Worm (Caenorhabditis elegans) whole organism, L1 larva: ENCODE data around the gene nspd-7.

Source experiments
- C34B4.2 ChIP-seq: sonication (generic microtip); optimal IDR thresholded peaks from 2 replicates; lab custom pipeline; 2017; ENCODE audit warnings: mild to moderate bottlenecking, missing genetic modification characterization, missing compliant biosample characterization
- aha-1 ChIP-seq: fragments of 150-350 bp; optimal IDR thresholded peaks from 2 replicates; lab custom pipeline; 2014; ENCODE audit warnings: missing biosample characterization, missing genetic modification characterization
- ama-1 ChIP-seq: fragments of 150-350 bp; optimal IDR thresholded peaks from 2 replicates; lab custom pipeline; 2014
- blmp-1 ChIP-seq: fragments of 150-350 bp; optimal IDR thresholded peaks from 2 replicates; lab custom pipeline; 2014; ENCODE audit warnings: missing biosample characterization, missing genetic modification characterization
- ceh-8 ChIP-seq: fragments of 200-800 bp; sonication (Bioruptor generic); optimal IDR thresholded peaks from 2 replicates; lab custom pipeline; 2018; ENCODE audit warnings: mild to moderate bottlenecking, missing genetic modification characterization, moderate library complexity, missing compliant biosample characterization
- ceh-82 ChIP-seq, 3 experiments: fragments of 150-350 bp in 1 of 3; sonication (generic microtip) in 2 of 3; optimal IDR thresholded peaks; 2 replicates each; lab custom pipeline; 2014 to 2017; ENCODE audit warnings: missing biosample characterization in 3 of 3, missing genetic modification characterization in 3 of 3
- efl-3 ChIP-seq: fragments of 200-800 bp; sonication (Bioruptor generic); optimal IDR thresholded peaks from 2 replicates; lab custom pipeline; 2018; ENCODE audit warnings: mild to moderate bottlenecking, missing genetic modification characterization, missing compliant biosample characterization
- egl-13 ChIP-seq: sonication (generic microtip); optimal IDR thresholded peaks from 2 replicates; lab custom pipeline; 2016; ENCODE audit warnings: missing genotype, missing genetic modification reagents, missing genetic modification characterization, missing compliant biosample characterization
- egl-27 ChIP-seq, 2 experiments: fragments of 150-350 bp in 1 of 2; sonication (generic microtip); optimal IDR thresholded peaks; 3 replicates each; lab custom pipeline; 2017 to 2018; ENCODE audit warnings: missing biosample characterization in 2 of 2, missing genetic modification characterization in 2 of 2, missing genetic modification reagents in 2 of 2
- elt-2 ChIP-seq: sonication (generic microtip); optimal IDR thresholded peaks from 2 replicates; lab custom pipeline; 2016; ENCODE audit warnings: missing genetic modification characterization, mild to moderate bottlenecking, inconsistent platforms, missing compliant biosample characterization, missing genetic modification reagents
- elt-3 ChIP-seq, 6 experiments: fragments of 150-350 bp in 1 of 6; sonication (generic microtip); optimal IDR thresholded peaks; 2 replicates each; lab custom pipeline; 2017 to 2018; ENCODE audit warnings: missing biosample characterization in 6 of 6, missing genetic modification characterization in 6 of 6, inconsistent platforms in 1 of 6
- ets-5 ChIP-seq: fragments of 200-800 bp; sonication (Bioruptor generic); IDR thresholded peaks from 2 replicates; pipeline ENCODE4 v1.3.6; 2022; ENCODE audit warnings: missing genetic modification characterization, missing compliant biosample characterization
- fkh-4 ChIP-seq: sonication (generic microtip); optimal IDR thresholded peaks from 2 replicates; lab custom pipeline; 2016; ENCODE audit warnings: missing compliant biosample characterization, missing genetic modification characterization, borderline replicate concordance
- hlh-17 ChIP-seq: fragments of 200-800 bp; sonication (Bioruptor generic); optimal IDR thresholded peaks from 2 replicates; lab custom pipeline; 2018; ENCODE audit warnings: missing genetic modification characterization, mild to moderate bottlenecking, missing compliant biosample characterization, moderate library complexity, borderline replicate concordance
- hlh-4 ChIP-seq: sonication (generic microtip); optimal IDR thresholded peaks from 2 replicates; lab custom pipeline; 2016; ENCODE audit warnings: mild to moderate bottlenecking, missing genetic modification characterization, missing compliant biosample characterization
- hpl-2 ChIP-seq: fragments of 150-350 bp; optimal IDR thresholded peaks from 2 replicates; lab custom pipeline; 2014; ENCODE audit warnings: missing biosample characterization, missing genetic modification reagents, missing genetic modification characterization
- jun-1 ChIP-seq: fragments of 150-350 bp; optimal IDR thresholded peaks from 2 replicates; lab custom pipeline; 2014; ENCODE audit warnings: missing biosample characterization, missing genetic modification reagents, missing genetic modification characterization
- lin-15B ChIP-seq: fragments of 150-350 bp; sonication (generic microtip); optimal IDR thresholded peaks from 3 replicates; lab custom pipeline; 2014; ENCODE audit warnings: missing biosample characterization, missing genetic modification characterization
- lir-3 ChIP-seq: sonication (generic microtip); optimal IDR thresholded peaks from 2 replicates; lab custom pipeline; 2016; ENCODE audit warnings: mild to moderate bottlenecking, missing genetic modification characterization, moderate library complexity, missing compliant biosample characterization; ENCODE audit not compliant: poor library complexity
- lsy-2 ChIP-seq, 2 experiments: fragments of 150-350 bp; optimal IDR thresholded peaks; 2 replicates each; lab custom pipeline; 2014; ENCODE audit warnings: missing biosample characterization in 2 of 2, missing genetic modification characterization in 2 of 2
- mep-1 ChIP-seq: fragments of 150-350 bp; optimal IDR thresholded peaks from 2 replicates; lab custom pipeline; 2014; ENCODE audit warnings: missing biosample characterization, missing genetic modification characterization
- nhr-237 ChIP-seq: fragments of 150-350 bp; optimal IDR thresholded peaks from 2 replicates; lab custom pipeline; 2014; ENCODE audit warnings: missing biosample characterization, missing genetic modification characterization
- nhr-28 ChIP-seq: fragments of 150-350 bp; optimal IDR thresholded peaks from 2 replicates; lab custom pipeline; 2014; ENCODE audit warnings: missing biosample characterization, missing genetic modification characterization
- nhr-47 ChIP-seq: sonication (generic microtip); optimal IDR thresholded peaks from 2 replicates; lab custom pipeline; 2016; ENCODE audit warnings: mild to moderate bottlenecking, missing genetic modification characterization, moderate library complexity, missing compliant biosample characterization
- nhr-76 ChIP-seq: sonication (generic microtip); optimal IDR thresholded peaks from 2 replicates; lab custom pipeline; 2017; ENCODE audit warnings: missing biosample characterization, missing genetic modification characterization
- nhr-90 ChIP-seq: sonication (generic microtip); optimal IDR thresholded peaks from 2 replicates; lab custom pipeline; 2016; ENCODE audit warnings: mild to moderate bottlenecking, missing genetic modification characterization, missing compliant biosample characterization; ENCODE audit not compliant: poor library complexity
- pax-3 ChIP-seq: fragments of 200-800 bp; sonication (Bioruptor generic); optimal IDR thresholded peaks from 2 replicates; lab custom pipeline; 2018; ENCODE audit warnings: mild to moderate bottlenecking, missing genetic modification characterization, moderate library complexity, missing compliant biosample characterization
- rnt-1 ChIP-seq: sonication (generic microtip); optimal IDR thresholded peaks from 2 replicates; lab custom pipeline; 2016; ENCODE audit warnings: mild to moderate bottlenecking, missing genetic modification characterization, moderate library complexity, missing compliant biosample characterization
- skn-1 ChIP-seq: fragments of 150-350 bp; optimal IDR thresholded peaks from 2 replicates; lab custom pipeline; 2014; ENCODE audit warnings: missing biosample characterization, missing genetic modification characterization
- sptf-1 ChIP-seq: fragments of 150-350 bp; optimal IDR thresholded peaks from 2 replicates; lab custom pipeline; 2014; ENCODE audit warnings: missing biosample characterization, missing genetic modification characterization
- tbx-2 ChIP-seq: sonication (generic microtip); optimal IDR thresholded peaks from 2 replicates; lab custom pipeline; 2016; ENCODE audit warnings: missing genetic modification characterization, missing compliant biosample characterization
- unc-86 ChIP-seq: sonication (generic microtip); optimal IDR thresholded peaks from 2 replicates; lab custom pipeline; 2016; ENCODE audit warnings: missing genetic modification characterization, missing compliant biosample characterization
- unc-98 ChIP-seq: fragments of 200-800 bp; sonication (Bioruptor generic); IDR thresholded peaks from 2 replicates; pipeline ENCODE4 v1.3.6; 2022; ENCODE audit warnings: missing genetic modification characterization, missing compliant biosample characterization
- zag-1 ChIP-seq: fragments of 150-350 bp; optimal IDR thresholded peaks from 2 replicates; lab custom pipeline; 2014; ENCODE audit warnings: missing biosample characterization, missing genetic modification characterization

nspd-7 gene

ce11 chrIV:10236106-10236505 is 32.9 kb downstream of the nspd-7 start:
- TF ChIP-seq ceh-82 (tag; optimal IDR thresholded peaks at IDR 0.05; lab: Kevin White, UChicago) (no peak), egl-13 (tag; lab: Kevin White, UChicago) (no peak), jun-1 (tag; lab: Kevin White, UChicago) (peak; percentile 32), hpl-2 (GFP tag; lab: Kevin White, UChicago) (no peak), lir-3 (tag; lab: Kevin White, UChicago) (no peak), elt-2 (tag; lab: Kevin White, UChicago) (peak; percentile 68), nhr-90 (tag; lab: Kevin White, UChicago) (no peak)

- TF ChIP-seq sptf-1 (tag; lab: Kevin White, UChicago) = no peak
- TF ChIP-seq elt-2 (tag; lab: Kevin White, UChicago) = peak; percentile 39
These were observed 33.6 kb downstream of the nspd-7 start, which contains the start of gene ech-9 for ce11 chrIV:10235279-10235829. TSS of gene ech-9 (minus strand) at chrIV:10235329.

ce11 chrIV:10232456-10232855 is 36.5 kb downstream of the nspd-7 start, which contains the start of gene F01G10.4:
TSS of gene F01G10.4 (minus strand) at chrIV:10232556.
- no peak for TF ChIP-seq unc-86 (tag; lab: Kevin White, UChicago)
- no peak for TF ChIP-seq efl-3 (GFP tag; lab: Kevin White, UChicago)
- TF ChIP-seq lsy-2 (tag; optimal IDR thresholded peaks at IDR 0.05; lab: Kevin White, UChicago) = no peak
- no peak for TF ChIP-seq mep-1 (tag; lab: Kevin White, UChicago)
- no peak for TF ChIP-seq aha-1 (tag; lab: Kevin White, UChicago)
- TF ChIP-seq elt-3 (tag; optimal IDR thresholded peaks at IDR 0.05; lab: Kevin White, UChicago) = no peak
- no peak for TF ChIP-seq skn-1
- TF ChIP-seq egl-27 (tag; optimal IDR thresholded peaks at IDR 0.05; lab: Kevin White, UChicago) = no peak
- no peak for TF ChIP-seq fkh-4
- TF ChIP-seq C34B4.2 (tag; lab: Kevin White, UChicago) = no peak
- TF ChIP-seq nhr-237 (tag; lab: Kevin White, UChicago) = no peak

- no peak for TF ChIP-seq zag-1 (tag; lab: Kevin White, UChicago)
- TF ChIP-seq lir-3 (tag; lab: Kevin White, UChicago) = no peak
- no peak for TF ChIP-seq lin-15B (tag; lab: Kevin White, UChicago)
- no peak for TF ChIP-seq tbx-2 (tag; lab: Kevin White, UChicago)
- TF ChIP-seq lsy-2 (tag; optimal IDR thresholded peaks at IDR 0.05; lab: Kevin White, UChicago) = no peak
- no peak for TF ChIP-seq ceh-82 (tag; optimal IDR thresholded peaks at IDR 0.05; lab: Kevin White, UChicago)
- no peak for TF ChIP-seq hlh-17 (GFP tag; lab: Kevin White, UChicago)
- no peak for TF ChIP-seq jun-1 (tag; lab: Kevin White, UChicago)
- no peak for TF ChIP-seq ets-5 (GFP tag; lab: Robert Waterston, UW)
- no peak for TF ChIP-seq nhr-28
- no peak for TF ChIP-seq hlh-4 (tag; lab: Kevin White, UChicago)
- TF ChIP-seq ama-1 (lab: Kevin White, UChicago) = no peak
- TF ChIP-seq unc-98 = no peak
These were observed 38.0 kb downstream of the nspd-7 start, which contains the start of gene F01G10.5 for ce11 chrIV:10230971-10231370. TSS of gene F01G10.5 (minus strand) at chrIV:10231071.

ce11 chrIV:10227534-10227933 is 41.5 kb downstream of the nspd-7 start, which contains the start of gene F01G10.6:
TSS of gene F01G10.6 (minus strand) at chrIV:10227634.
- TF ChIP-seq blmp-1 (tag; lab: Kevin White, UChicago) = no peak
- TF ChIP-seq nhr-90 (tag; lab: Kevin White, UChicago) = no peak
- no peak for TF ChIP-seq ceh-8 (GFP tag; lab: Kevin White, UChicago)
- TF ChIP-seq lsy-2 (tag; optimal IDR thresholded peaks at IDR 0.05; lab: Kevin White, UChicago) = no peak
- no peak for TF ChIP-seq nhr-76 (tag; lab: Kevin White, UChicago)
- no peak for TF ChIP-seq rnt-1
- no peak for TF ChIP-seq pax-3
- no peak for TF ChIP-seq nhr-47 (tag; lab: Kevin White, UChicago)
